Worm (Caenorhabditis elegans) whole organism, young adult: ENCODE results near the gene sri-71.
"Not testable (repeated sequence)": the region's sequence is repeated elsewhere in the genome, so short reads cannot be mapped to it uniquely, and the experiment has no call there.

Source experiments
- C06A6.2 ChIP-seq: fragments of 200-800 bp; sonication (Bioruptor generic); conservative IDR thresholded peaks from 2 replicates; pipeline ENCODE4 v1.3.6; 2022; ENCODE audit warnings: missing genetic modification characterization, missing compliant biosample characterization
- Y79H2A.3 ChIP-seq: fragments of 200-800 bp; sonication (Bioruptor generic); conservative IDR thresholded peaks from 2 replicates; pipeline ENCODE4 v1.3.6; 2022; ENCODE audit warnings: missing genetic modification reagents, missing genetic modification characterization, missing compliant biosample characterization
- akir-1 ChIP-seq: fragments of 200-800 bp; sonication (Bioruptor generic); optimal IDR thresholded peaks from 2 replicates; lab custom pipeline; 2018; ENCODE audit warnings: mild to moderate bottlenecking, missing genetic modification characterization, moderate library complexity, missing compliant biosample characterization
- aptf-2 ChIP-seq: fragments of 200-800 bp; sonication (Bioruptor generic); conservative IDR thresholded peaks from 2 replicates; pipeline ENCODE4 v1.3.6; 2022; ENCODE audit warnings: missing genetic modification reagents, missing genetic modification characterization, missing compliant biosample characterization
- atf-7 ChIP-seq: sonication (generic microtip); optimal IDR thresholded peaks from 2 replicates; lab custom pipeline; 2017; ENCODE audit warnings: mild to moderate bottlenecking, missing genetic modification characterization, missing compliant biosample characterization
- attf-3 ChIP-seq: fragments of 200-800 bp; sonication (Bioruptor generic); conservative IDR thresholded peaks from 2 replicates; pipeline ENCODE4 v1.3.6; 2022; ENCODE audit warnings: missing genetic modification reagents, missing genetic modification characterization, missing compliant biosample characterization
- attf-5 ChIP-seq: fragments of 200-800 bp; sonication (Bioruptor generic); optimal IDR thresholded peaks from 2 replicates; lab custom pipeline; 2018; ENCODE audit warnings: mild to moderate bottlenecking, missing genetic modification characterization, missing compliant biosample characterization
- die-1 ChIP-seq: sonication (generic microtip); optimal IDR thresholded peaks from 2 replicates; lab custom pipeline; 2016; ENCODE audit warnings: missing genotype, mild to moderate bottlenecking, missing genetic modification characterization, missing compliant biosample characterization
- dox-1 ChIP-seq: fragments of 200-800 bp; sonication (Bioruptor generic); IDR thresholded peaks from 2 replicates; pipeline ENCODE4 v1.3.6; 2022; ENCODE audit warnings: missing genetic modification reagents, missing genetic modification characterization, missing compliant biosample characterization
- efl-1 ChIP-seq: fragments of 150-350 bp; optimal IDR thresholded peaks from 2 replicates; lab custom pipeline; 2014; ENCODE audit warnings: missing biosample characterization, missing genetic modification reagents, missing genetic modification characterization
- ekl-4 ChIP-seq: fragments of 200-800 bp; sonication (Bioruptor generic); IDR thresholded peaks from 2 replicates; pipeline ENCODE4 v1.3.6; 2022; ENCODE audit warnings: missing genetic modification reagents, missing genetic modification characterization, missing compliant biosample characterization
- lin-40 ChIP-seq: sonication (generic microtip); optimal IDR thresholded peaks from 2 replicates; lab custom pipeline; 2016; ENCODE audit warnings: missing genetic modification characterization, mild to moderate bottlenecking, missing compliant biosample characterization, missing genotype, missing genetic modification reagents
- madf-3 ChIP-seq: fragments of 200-800 bp; sonication (Bioruptor generic); IDR thresholded peaks from 2 replicates; pipeline ENCODE4 v1.3.6; 2022; ENCODE audit warnings: missing genetic modification reagents, missing genetic modification characterization, missing compliant biosample characterization
- madf-6 ChIP-seq: fragments of 200-800 bp; sonication (Bioruptor generic); IDR thresholded peaks from 2 replicates; pipeline ENCODE4 v1.3.6; 2022; ENCODE audit warnings: missing genetic modification reagents, missing genetic modification characterization, missing compliant biosample characterization
- madf-8 ChIP-seq: fragments of 200-800 bp; sonication (Bioruptor generic); conservative IDR thresholded peaks from 2 replicates; pipeline ENCODE4 v1.3.6; 2022; ENCODE audit warnings: missing genetic modification reagents, missing genetic modification characterization, missing compliant biosample characterization
- nfyb-1 ChIP-seq: fragments of 200-800 bp; sonication (Bioruptor generic); IDR thresholded peaks from 2 replicates; pipeline ENCODE4 v1.3.6; 2022; ENCODE audit warnings: missing genetic modification reagents, missing genetic modification characterization, missing compliant biosample characterization
- nhr-27 ChIP-seq: fragments of 200-800 bp; sonication (Bioruptor generic); optimal IDR thresholded peaks from 2 replicates; lab custom pipeline; 2018; ENCODE audit warnings: mild to moderate bottlenecking, missing genetic modification characterization, moderate library complexity, missing compliant biosample characterization
- nhr-80 ChIP-seq: sonication (generic microtip); optimal IDR thresholded peaks from 2 replicates; lab custom pipeline; 2016; ENCODE audit warnings: missing genetic modification characterization, missing compliant biosample characterization
- rec-8 ChIP-seq, 2 experiments: sonication (generic microtip); optimal IDR thresholded peaks; 2 replicates each; lab custom pipeline; 2016; ENCODE audit warnings: mild to moderate bottlenecking in 2 of 2, missing genetic modification characterization in 2 of 2, missing genetic modification reagents in 2 of 2, missing genotype in 2 of 2, missing biosample characterization in 1 of 2, missing compliant biosample characterization in 1 of 2, moderate library complexity in 1 of 2
- snpc-4 ChIP-seq, 5 experiments: fragments of 150-350 bp in 1 of 5; sonication (generic microtip) in 4 of 5; optimal IDR thresholded peaks; 2 replicates each; lab custom pipeline; 2014 to 2018; ENCODE audit warnings: missing genetic modification characterization in 5 of 5, missing biosample characterization in 3 of 5, antibody characterized with exemption in 2 of 5, mild to moderate bottlenecking in 2 of 5, missing compliant biosample characterization in 2 of 5, missing genotype in 2 of 5, moderate library complexity in 2 of 5, missing genetic modification reagents in 1 of 5
- ztf-28 ChIP-seq: fragments of 200-800 bp; sonication (Bioruptor generic); IDR thresholded peaks from 2 replicates; pipeline ENCODE4 v1.3.6; 2022; ENCODE audit warnings: missing genetic modification reagents, missing genetic modification characterization, missing compliant biosample characterization

Gene sri-71

DNA sequence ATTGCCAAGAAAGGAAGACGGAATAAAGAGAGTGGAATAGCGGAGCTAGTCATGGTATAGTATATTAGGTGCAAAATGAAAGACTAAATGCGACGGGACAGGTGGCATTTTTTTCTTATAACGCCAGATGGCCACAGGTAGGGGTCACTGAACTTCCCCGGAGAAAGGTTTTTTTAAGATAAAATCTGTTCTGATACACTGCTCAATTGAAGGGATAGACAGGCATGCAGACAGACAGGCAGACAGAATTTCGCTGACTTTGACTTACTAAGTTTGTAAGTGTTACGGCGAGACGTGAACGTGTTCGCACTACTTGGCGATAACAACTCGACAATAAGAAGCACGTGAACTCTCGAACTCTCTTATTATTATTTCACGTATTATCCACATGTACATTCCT lies 46.0 kb downstream of the sri-71 start, which contains the start of the genes F22E5.20 and F22E5.1:
Gene F22E5.20, minus strand, starts transcription at position 101 of the 400 bp plus-strand sequence.
Gene F22E5.1, plus strand, starts transcription at position 242 of the 400 bp plus-strand sequence.
- not testable (repeated sequence) for TF ChIP-seq Y79H2A.3; C06A6.2; attf-3 (GFP tag; lab: Robert Waterston, UW)
- TF ChIP-seq, all 124 proteins: peak for 0; not testable (repeated sequence) for 124

- TF ChIP-seq rec-8 (tag; optimal IDR thresholded peaks at IDR 0.05; lab: Kevin White, UChicago) (no peak), madf-8 (GFP tag; lab: Robert Waterston, UW) (peak; percentile 62), nhr-27 (tag; lab: Kevin White, UChicago) (no peak), madf-6 (GFP tag; lab: Robert Waterston, UW) (peak; percentile 74), snpc-4 (GFP tag; optimal IDR thresholded peaks at IDR 0.05; lab: Kevin White, UChicago) (no peak), snpc-4 (tag; optimal IDR thresholded peaks at IDR 0.05; lab: Kevin White, UChicago) (peak in 1 of 4 experiments; percentile 36), efl-1 (GFP tag; lab: Kevin White, UChicago) (peak; percentile 63), lin-40 (tag; lab: Kevin White, UChicago) (no peak), ekl-4 (GFP tag; lab: Robert Waterston, UW) (0 out of 2 replicates have a peak, but pooled peaks have one; percentile 10), nfyb-1 (GFP tag; lab: Robert Waterston, UW) (no peak), die-1 (tag; lab: Kevin White, UChicago) (no peak), nhr-80 (peak; percentile 84), madf-3 (GFP tag; lab: Robert Waterston, UW) (no peak), ztf-28 (GFP tag; lab: Robert Waterston, UW) (no peak), atf-7 (peak; percentile 36), attf-5 (no peak), dox-1 (GFP tag; lab: Robert Waterston, UW) (0 out of 2 replicates have a peak, but pooled peaks have one; percentile 17), akir-1 (GFP tag; lab: Kevin White, UChicago) (no peak), aptf-2 (GFP tag; lab: Robert Waterston, UW) (peak; percentile 77)
Measured at ce11 chrII:2677534-2678168, 50.1 kb downstream of the sri-71 start, which contains the start of gene F22E5.17. TSS of gene F22E5.17 (plus strand) at chrII:2678041.
